Fruit fly (Drosophila melanogaster) whole organism, embryonic: ENCODE results near the gene CG34300.

Experiments used
- Antp ChIP-seq: fragments of 200-800 bp; sonication (Bioruptor generic); optimal IDR thresholded peaks from 3 replicates; lab custom pipeline; 2016; ENCODE audit warnings: missing biosample characterization, missing genetic modification characterization
- Atf3 ChIP-seq: fragments of 200-800 bp; sonication (Bioruptor generic); optimal IDR thresholded peaks from 3 replicates; lab custom pipeline; 2016; ENCODE audit warnings: missing biosample characterization, missing genetic modification characterization
- Atf6 ChIP-seq: fragments of 200-800 bp; sonication (Bioruptor generic); IDR thresholded peaks from 2 replicates; pipeline ENCODE4 v1.3.6; 2022; ENCODE audit warnings: missing biosample characterization, missing genetic modification characterization
- C15 ChIP-seq: fragments of 200-800 bp; sonication (Bioruptor generic); IDR thresholded peaks from 3 replicates; pipeline ENCODE4 v1.3.6; 2022; ENCODE audit warnings: missing biosample characterization, missing genetic modification characterization
- CG10274 ChIP-seq: fragments of 200-800 bp; sonication (Bioruptor generic); optimal IDR thresholded peaks from 3 replicates; lab custom pipeline; 2017; ENCODE audit warnings: missing biosample characterization, mild to moderate bottlenecking, missing genetic modification characterization
- CG10543 ChIP-seq: fragments of 200-800 bp; sonication (Bioruptor generic); optimal IDR thresholded peaks from 3 replicates; lab custom pipeline; 2017; ENCODE audit warnings: missing biosample characterization, mild to moderate bottlenecking, missing genetic modification characterization, moderate library complexity
- CG10565 ChIP-seq: fragments of 200-800 bp; sonication (Bioruptor generic); optimal IDR thresholded peaks from 3 replicates; lab custom pipeline; 2016; ENCODE audit warnings: missing biosample characterization, mild to moderate bottlenecking, missing genetic modification characterization
- CG11093 ChIP-seq: fragments of 200-800 bp; sonication (Bioruptor generic); IDR thresholded peaks from 3 replicates; pipeline ENCODE4 v1.3.6; 2022; ENCODE audit warnings: missing biosample characterization, missing genetic modification characterization
- CG11398 ChIP-seq: fragments of 200-800 bp; sonication (Bioruptor generic); optimal IDR thresholded peaks from 2 replicates; lab custom pipeline; 2016; ENCODE audit warnings: missing biosample characterization, missing genetic modification characterization
- CG13624 ChIP-seq: fragments of 200-800 bp; sonication (Bioruptor generic); optimal IDR thresholded peaks from 2 replicates; lab custom pipeline; 2016; ENCODE audit warnings: missing biosample characterization, missing genetic modification characterization
- CG13775 ChIP-seq: fragments of 200-800 bp; sonication (Bioruptor generic); optimal IDR thresholded peaks from 3 replicates; lab custom pipeline; 2017; ENCODE audit warnings: missing biosample characterization, mild to moderate bottlenecking, missing genetic modification characterization
- CG16813 ChIP-seq: fragments of 200-800 bp; sonication (Bioruptor generic); IDR thresholded peaks from 3 replicates; pipeline ENCODE4 v1.3.6; 2022; ENCODE audit warnings: missing biosample characterization, missing genetic modification characterization; ENCODE audit not compliant: partially characterized antibody
- CG17359 ChIP-seq: fragments of 200-800 bp; sonication (Bioruptor generic); optimal IDR thresholded peaks from 3 replicates; lab custom pipeline; 2018; ENCODE audit warnings: missing biosample characterization, mild to moderate bottlenecking, missing genetic modification characterization, moderate library complexity
- CG17829 ChIP-seq: fragments of 200-800 bp; optimal IDR thresholded peaks from 2 replicates; lab custom pipeline; 2019; ENCODE audit warnings: missing biosample characterization, mild to moderate bottlenecking, missing genetic modification characterization, moderate library complexity
- CG3065 ChIP-seq: fragments of 200-800 bp; sonication (Bioruptor generic); optimal IDR thresholded peaks from 2 replicates; lab custom pipeline; 2016; ENCODE audit warnings: missing biosample characterization, missing genetic modification characterization
- CG31224 ChIP-seq: fragments of 200-800 bp; sonication (Bioruptor generic); IDR thresholded peaks from 2 replicates; pipeline ENCODE4 v1.3.6; 2022; ENCODE audit warnings: missing biosample characterization, missing genetic modification characterization
- CG4404 ChIP-seq: fragments of 200-800 bp; sonication (Bioruptor generic); IDR thresholded peaks from 2 replicates; pipeline ENCODE4 v1.3.6; 2022; ENCODE audit warnings: missing biosample characterization, missing genetic modification characterization
- CG6654 ChIP-seq: fragments of 200-800 bp; sonication (Bioruptor generic); optimal IDR thresholded peaks from 2 replicates; lab custom pipeline; 2017; ENCODE audit warnings: missing biosample characterization, mild to moderate bottlenecking, missing genetic modification characterization
- CG7963 ChIP-seq: fragments of 200-800 bp; sonication (Bioruptor generic); IDR thresholded peaks from 3 replicates; pipeline ENCODE4 v1.3.6; 2022; ENCODE audit warnings: missing biosample characterization, missing genetic modification characterization; ENCODE audit not compliant: partially characterized antibody
- CG8388 ChIP-seq: fragments of 200-800 bp; sonication (Bioruptor generic); optimal IDR thresholded peaks from 2 replicates; lab custom pipeline; 2019; ENCODE audit warnings: missing biosample characterization, mild to moderate bottlenecking, missing genetic modification characterization, moderate library complexity
- CG9609 ChIP-seq: fragments of 200-800 bp; sonication (Bioruptor generic); optimal IDR thresholded peaks from 3 replicates; lab custom pipeline; 2016; ENCODE audit warnings: missing biosample characterization, missing genetic modification characterization
- Dad ChIP-seq: fragments of 200-800 bp; sonication (Bioruptor generic); optimal IDR thresholded peaks from 3 replicates; lab custom pipeline; 2016; ENCODE audit warnings: missing biosample characterization, missing genetic modification characterization
- Dfd ChIP-seq, 2 experiments: fragments of >200 bp; optimal IDR thresholded peaks; 2 replicates each; lab custom pipeline; 2017; ENCODE audit warnings: missing biosample characterization in 2 of 2, missing genetic modification characterization in 2 of 2
- E2f1 ChIP-seq: fragments of 200-800 bp; sonication (Bioruptor generic); IDR thresholded peaks from 2 replicates; pipeline ENCODE4 v1.3.6; 2022; ENCODE audit warnings: missing biosample characterization, missing genetic modification characterization
- Elba2 ChIP-seq: fragments of 200-800 bp; sonication (Bioruptor generic); optimal IDR thresholded peaks from 3 replicates; lab custom pipeline; 2016; ENCODE audit warnings: missing biosample characterization, missing genetic modification characterization
- Fer1 ChIP-seq: fragments of 200-800 bp; sonication (Bioruptor generic); optimal IDR thresholded peaks from 2 replicates; lab custom pipeline; 2017; ENCODE audit warnings: missing biosample characterization, mild to moderate bottlenecking, missing genetic modification characterization
- HLH3B ChIP-seq: fragments of 200-800 bp; sonication (Bioruptor generic); IDR thresholded peaks from 2 replicates; pipeline ENCODE4 v1.3.6; 2022; ENCODE audit warnings: missing biosample characterization, missing genetic modification characterization
- HmgZ ChIP-seq: fragments of 200-800 bp; sonication (Bioruptor generic); optimal IDR thresholded peaks from 2 replicates; lab custom pipeline; 2018; ENCODE audit warnings: missing biosample characterization, mild to moderate bottlenecking, missing genetic modification characterization
- Lpt ChIP-seq: fragments of >200 bp; optimal IDR thresholded peaks from 2 replicates; lab custom pipeline; 2018; ENCODE audit warnings: missing biosample characterization, missing genetic modification characterization
- Pdp1 ChIP-seq, 2 experiments: fragments of 200-800 bp; sonication (Bioruptor generic); optimal IDR thresholded peaks; 3 replicates each; lab custom pipeline; 2016; ENCODE audit warnings: missing biosample characterization in 2 of 2, missing genetic modification characterization in 2 of 2, mild to moderate bottlenecking in 1 of 2, moderate library complexity in 1 of 2
- Scr ChIP-seq: fragments of 200-800 bp; sonication (Bioruptor generic); IDR thresholded peaks from 2 replicates; pipeline ENCODE4 v1.3.6; 2022; ENCODE audit warnings: missing biosample characterization, missing genetic modification characterization; ENCODE audit not compliant: partially characterized antibody
- Sry-δ ChIP-seq: fragments of 200-800 bp; sonication (Bioruptor generic); optimal IDR thresholded peaks from 2 replicates; lab custom pipeline; 2016; ENCODE audit warnings: missing biosample characterization, missing genetic modification characterization
- Ssrp ChIP-seq: fragments of 200-800 bp; sonication (Bioruptor generic); optimal IDR thresholded peaks from 2 replicates; lab custom pipeline; 2018; ENCODE audit warnings: missing biosample characterization, mild to moderate bottlenecking, missing genetic modification characterization, moderate library complexity
- Usf ChIP-seq: fragments of 200-800 bp; sonication (Bioruptor generic); optimal IDR thresholded peaks from 2 replicates; lab custom pipeline; 2017; ENCODE audit warnings: missing genotype, missing biosample characterization, missing genetic modification characterization
- ab ChIP-seq: fragments of 200-800 bp; sonication (Bioruptor generic); optimal IDR thresholded peaks from 2 replicates; lab custom pipeline; 2016; ENCODE audit warnings: missing biosample characterization, missing genetic modification characterization
- ara ChIP-seq: fragments of 200-800 bp; sonication (Bioruptor generic); IDR thresholded peaks from 2 replicates; pipeline ENCODE4 v1.3.6; 2022; ENCODE audit warnings: missing biosample characterization, missing genetic modification characterization
- gcm ChIP-seq: fragments of 200-800 bp; sonication (Bioruptor generic); optimal IDR thresholded peaks from 2 replicates; lab custom pipeline; 2019; ENCODE audit warnings: missing biosample characterization, mild to moderate bottlenecking, missing genetic modification characterization, moderate library complexity
- gcm2 ChIP-seq: fragments of 200-800 bp; sonication (Bioruptor generic); optimal IDR thresholded peaks from 2 replicates; lab custom pipeline; 2016; ENCODE audit warnings: missing biosample characterization, missing genetic modification characterization
- gem ChIP-seq: fragments of 200-800 bp; sonication (Bioruptor generic); optimal IDR thresholded peaks from 2 replicates; lab custom pipeline; 2019; ENCODE audit warnings: missing biosample characterization, mild to moderate bottlenecking, missing genetic modification characterization, moderate library complexity
- kay ChIP-seq: fragments of 200-800 bp; sonication (Bioruptor generic); optimal IDR thresholded peaks from 2 replicates; lab custom pipeline; 2016; ENCODE audit warnings: missing biosample characterization, missing genetic modification characterization
- mam ChIP-seq: fragments of 200-800 bp; sonication (Bioruptor generic); optimal IDR thresholded peaks from 3 replicates; lab custom pipeline; 2016; ENCODE audit warnings: missing biosample characterization, missing genetic modification characterization
- onecut ChIP-seq: fragments of 200-800 bp; sonication (Bioruptor generic); IDR thresholded peaks from 2 replicates; pipeline ENCODE4 v1.3.6; 2022; ENCODE audit warnings: missing biosample characterization, missing genetic modification characterization
- org-1 ChIP-seq: fragments of 200-800 bp; sonication (Bioruptor generic); optimal IDR thresholded peaks from 2 replicates; lab custom pipeline; 2017; ENCODE audit warnings: missing biosample characterization, missing genetic modification characterization
- psq ChIP-seq: fragments of 200-800 bp; sonication (Bioruptor generic); optimal IDR thresholded peaks from 2 replicates; lab custom pipeline; 2017; ENCODE audit warnings: missing biosample characterization, missing genetic modification characterization
- row ChIP-seq: fragments of 200-800 bp; sonication (Bioruptor generic); IDR thresholded peaks from 3 replicates; pipeline ENCODE4 v1.3.6; 2022; ENCODE audit warnings: missing biosample characterization, missing genetic modification characterization
- run ChIP-seq: fragments of 200-800 bp; sonication (Bioruptor generic); optimal IDR thresholded peaks from 3 replicates; lab custom pipeline; 2018; ENCODE audit warnings: missing biosample characterization, mild to moderate bottlenecking, missing genetic modification characterization
- scrt ChIP-seq: fragments of 200-800 bp; sonication (Bioruptor generic); optimal IDR thresholded peaks from 2 replicates; lab custom pipeline; 2018; ENCODE audit warnings: missing biosample characterization, mild to moderate bottlenecking, missing genetic modification characterization, moderate library complexity
- sd ChIP-seq: fragments of 200-800 bp; sonication (Bioruptor generic); optimal IDR thresholded peaks from 3 replicates; lab custom pipeline; 2018; ENCODE audit warnings: missing biosample characterization, mild to moderate bottlenecking, missing genetic modification characterization, moderate library complexity
- sim ChIP-seq: fragments of 200-800 bp; sonication (Bioruptor generic); IDR thresholded peaks from 2 replicates; pipeline ENCODE4 v1.3.6; 2022; ENCODE audit warnings: missing biosample characterization, missing genetic modification characterization
- stwl ChIP-seq: fragments of 200-800 bp; sonication (Bioruptor generic); optimal IDR thresholded peaks from 3 replicates; lab custom pipeline; 2018; ENCODE audit warnings: missing biosample characterization, mild to moderate bottlenecking, missing genetic modification characterization, moderate library complexity
- trh ChIP-seq: fragments of 200-800 bp; sonication (Bioruptor generic); optimal IDR thresholded peaks from 2 replicates; lab custom pipeline; 2016; ENCODE audit warnings: missing biosample characterization, missing genetic modification characterization
- zf30C ChIP-seq: fragments of 200-800 bp; sonication (Bioruptor generic); optimal IDR thresholded peaks from 3 replicates; lab custom pipeline; 2018; ENCODE audit warnings: missing biosample characterization, mild to moderate bottlenecking, missing genetic modification characterization

The CG34300 gene

dm6 chr3R:30336100-30336499, 29.7 kb upstream of the CG34300 start (continued):
- no peak for TF ChIP-seq zf30C
- TF ChIP-seq CG8388 (GFP tag; lab: Kevin White, UChicago) = no peak
- 0 out of 2 replicates have a peak, but pooled peaks have one; percentile 16 for TF ChIP-seq ara (GFP tag; lab: Robert Waterston, UW)
- no peak for TF ChIP-seq Usf (GFP tag; lab: Kevin White, UChicago)
- peak; percentile 15 for TF ChIP-seq CG17829 (tag; lab: Kevin White, UChicago)
- no peak for TF ChIP-seq Dad (GFP tag; lab: Kevin White, UChicago)
- no peak for TF ChIP-seq CG10543 (GFP tag; lab: Kevin White, UChicago)
- no peak for TF ChIP-seq org-1 (GFP tag; lab: Kevin White, UChicago)
- TF ChIP-seq CG6654 (GFP tag; lab: Kevin White, UChicago) = no peak
- no peak for TF ChIP-seq sim (GFP tag; lab: Robert Waterston, UW)
- TF ChIP-seq CG11093 (GFP tag; lab: Robert Waterston, UW) = no peak
- TF ChIP-seq CG9609 (GFP tag; lab: Kevin White, UChicago) = no peak
- no peak for TF ChIP-seq scrt (GFP tag; lab: Kevin White, UChicago)
- TF ChIP-seq Elba2 (GFP tag; lab: Kevin White, UChicago) = no peak
- no peak for TF ChIP-seq onecut (GFP tag; lab: Robert Waterston, UW)
- no peak for TF ChIP-seq E2f1 (GFP tag; lab: Robert Waterston, UW)
- TF ChIP-seq Pdp1 (GFP tag; optimal IDR thresholded peaks at IDR 0.05; lab: Kevin White, UChicago) = peak; percentile 0 to 42
- TF ChIP-seq CG13624 = peak; percentile 30
- no peak for TF ChIP-seq CG10274 (GFP tag; lab: Kevin White, UChicago)
- no peak for TF ChIP-seq CG11398 (GFP tag; lab: Kevin White, UChicago)
- no peak for TF ChIP-seq Atf3
- peak; percentile 23 for TF ChIP-seq mam (GFP tag; lab: Kevin White, UChicago)
- no peak for TF ChIP-seq sd
- no peak; the same call in 1 of the 2 replicates for TF ChIP-seq CG4404 (GFP tag; lab: Robert Waterston, UW)
- peak; percentile 67 for TF ChIP-seq row
- no peak for TF ChIP-seq Atf6
- no peak for TF ChIP-seq CG16813 (GFP tag; lab: Robert Waterston, UW)
- no peak for TF ChIP-seq C15
- peak; percentile 28 for TF ChIP-seq Antp (GFP tag; lab: Kevin White, UChicago)
- TF ChIP-seq CG13775 (GFP tag; lab: Kevin White, UChicago) = peak; percentile 14
- TF ChIP-seq gcm2 = no peak
- no peak for TF ChIP-seq CG10565 (GFP tag; lab: Kevin White, UChicago)
- TF ChIP-seq CG31224 (GFP tag; lab: Robert Waterston, UW) = 0 out of 2 replicates have a peak, but pooled peaks have one; percentile 16
- TF ChIP-seq gcm (GFP tag; lab: Kevin White, UChicago) = no peak
- TF ChIP-seq run (tag; lab: Kevin White, UChicago) = no peak
- no peak for TF ChIP-seq kay (GFP tag; lab: Kevin White, UChicago)
- TF ChIP-seq Ssrp (tag; lab: Kevin White, UChicago) = no peak
- TF ChIP-seq ab (GFP tag; lab: Kevin White, UChicago) = no peak
- TF ChIP-seq Lpt = no peak
- no peak for TF ChIP-seq CG7963 (GFP tag; lab: Robert Waterston, UW)
- no peak for TF ChIP-seq trh
- no peak for TF ChIP-seq Dfd (GFP tag; optimal IDR thresholded peaks at IDR 0.05; lab: Kevin White, UChicago)
- peak; percentile 33 for TF ChIP-seq Fer1 (GFP tag; lab: Kevin White, UChicago)
- peak; percentile 62 for TF ChIP-seq gem (tag; lab: Kevin White, UChicago)
- TF ChIP-seq Scr (GFP tag; lab: Robert Waterston, UW) = no peak
- no peak for TF ChIP-seq psq
- no peak for TF ChIP-seq stwl (tag; lab: Kevin White, UChicago)
- peak; percentile 54 for TF ChIP-seq CG17359 (tag; lab: Kevin White, UChicago)
- TF ChIP-seq Sry-δ = peak; percentile 10
- no peak for TF ChIP-seq CG3065 (GFP tag; lab: Kevin White, UChicago)
- TF ChIP-seq HLH3B (GFP tag; lab: Robert Waterston, UW) = no peak
- TF ChIP-seq HmgZ (tag; lab: Kevin White, UChicago) = no peak
